Worm (Caenorhabditis elegans): ENCODE data around the gene T01D1.3.

The T01D1.3 gene

DNA sequence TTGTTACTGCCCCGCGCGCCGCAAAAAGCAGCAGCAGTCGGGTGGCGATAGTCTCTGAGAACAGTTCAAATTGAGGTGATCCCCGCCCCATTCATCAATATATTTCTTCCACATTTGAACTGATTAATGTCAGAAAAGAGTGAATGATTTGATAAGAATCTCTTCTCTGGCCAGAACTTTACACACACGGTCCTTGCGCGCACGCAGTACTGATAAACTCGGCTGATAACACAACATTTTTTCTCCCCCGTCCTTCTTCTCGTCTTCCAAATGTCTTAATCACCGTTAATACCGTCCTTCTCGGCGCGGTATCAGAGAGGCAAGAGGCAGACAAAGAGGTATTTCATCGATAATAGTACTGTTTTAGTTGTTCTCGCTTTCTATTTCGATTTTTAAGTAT lies 13.6 kb downstream of the T01D1.3 start, which contains the start of gene etr-1 (continued):
- TF ChIP-seq cey-2 (tag; optimal IDR thresholded peaks at IDR 0.05; ENCODE audit: borderline replicate concordance, insufficient read depth), result peak; percentile 48
- peak in 1 of 2 experiments; percentile 13 for TF ChIP-seq unc-62 (GFP tag; optimal IDR thresholded peaks at IDR 0.05 in 1 of 2)
- no peak for TF ChIP-seq unc-62 (tag; optimal IDR thresholded peaks at IDR 0.05)
- TF ChIP-seq fkh-10 (GFP tag; optimal IDR thresholded peaks at IDR 0.05), result no peak
- no peak for TF ChIP-seq F44E2.7 (GFP tag; IDR thresholded peaks at IDR 0.05)
- TF ChIP-seq nhr-10 (tag; optimal IDR thresholded peaks at IDR 0.05), result no peak
- no peak for TF ChIP-seq aly-2 (tag; optimal IDR thresholded peaks at IDR 0.05)
- TF ChIP-seq lin-29 (GFP tag; IDR thresholded peaks at IDR 0.05), result no peak
- peak; percentile 88 for TF ChIP-seq dve-1 (tag; optimal IDR thresholded peaks at IDR 0.05; ENCODE audit: insufficient read depth)
- no peak for TF ChIP-seq pha-4 (GFP tag; IDR thresholded peaks at IDR 0.05)
- no peak for TF ChIP-seq pha-4 (tag; optimal IDR thresholded peaks at IDR 0.05)
- no peak for TF ChIP-seq tag-97 (GFP tag; IDR thresholded peaks at IDR 0.05)
- peak; percentile 70 for TF ChIP-seq lin-1 (GFP tag; IDR thresholded peaks at IDR 0.05)
- TF ChIP-seq dmd-8 (GFP tag; IDR thresholded peaks at IDR 0.05), result no peak
- TF ChIP-seq mdt-29 (GFP tag; IDR thresholded peaks at IDR 0.05), result no peak
- TF ChIP-seq nhr-111 (GFP tag; optimal IDR thresholded peaks at IDR 0.05), result no peak
- TF ChIP-seq lin-15B (tag; optimal IDR thresholded peaks at IDR 0.05), result no peak
- TF ChIP-seq F49E8.2 (tag; optimal IDR thresholded peaks at IDR 0.05; ENCODE audit: borderline replicate concordance), result no peak
- peak; percentile 64 for TF ChIP-seq nhr-41 (GFP tag; IDR thresholded peaks at IDR 0.05)

DNA sequence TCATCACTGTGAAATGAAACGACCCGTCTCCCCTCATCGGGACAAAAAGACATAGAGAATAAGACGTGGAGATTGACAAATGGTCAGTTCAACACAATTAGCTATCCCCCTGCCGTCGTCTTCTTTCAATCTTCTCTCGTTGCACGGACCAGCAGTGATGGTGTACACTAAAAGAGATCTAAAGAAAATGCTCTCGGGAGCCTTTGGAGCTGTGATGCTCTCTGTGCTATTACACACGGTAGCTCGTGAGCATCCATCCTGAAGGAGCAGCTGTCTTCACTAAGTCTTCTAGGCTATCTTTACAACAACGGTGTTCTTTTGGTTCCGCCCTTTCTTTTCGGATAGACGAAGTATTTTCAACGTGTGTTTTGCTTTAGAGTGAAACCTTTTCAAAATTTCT lies 14.5 kb downstream of the T01D1.3 start:
- TF ChIP-seq zfp-2 (tag; optimal IDR thresholded peaks at IDR 0.05), result no peak
- no peak for TF ChIP-seq spr-1 (tag; optimal IDR thresholded peaks at IDR 0.05)
- no peak for TF ChIP-seq lin-39 (tag; optimal IDR thresholded peaks at IDR 0.05)
- no peak for TF ChIP-seq saeg-2 (GFP tag; IDR thresholded peaks at IDR 0.05)
- TF ChIP-seq daf-19 (GFP tag; conservative IDR thresholded peaks at IDR 0.05), result no peak
- no peak for TF ChIP-seq daf-16 (GFP tag; optimal IDR thresholded peaks at IDR 0.05)
- TF ChIP-seq daf-16 (tag; optimal IDR thresholded peaks at IDR 0.05), result no peak
- TF ChIP-seq mxl-3 (GFP tag; optimal IDR thresholded peaks at IDR 0.05), result peak; percentile 8
- TF ChIP-seq nhr-6 (tag; optimal IDR thresholded peaks at IDR 0.05), result no peak
- TF ChIP-seq nhr-48 (tag; optimal IDR thresholded peaks at IDR 0.05), result no peak
- no peak for TF ChIP-seq dpl-1 (GFP tag; optimal IDR thresholded peaks at IDR 0.05)
- TF ChIP-seq hlh-11 (tag; optimal IDR thresholded peaks at IDR 0.05), result peak; percentile 45
- TF ChIP-seq ama-1 (optimal IDR thresholded peaks at IDR 0.05), result no peak
- TF ChIP-seq T20F7.1 (GFP tag; optimal IDR thresholded peaks at IDR 0.05), result no peak
- no peak for TF ChIP-seq unc-130 (GFP tag; optimal IDR thresholded peaks at IDR 0.05)

DNA sequence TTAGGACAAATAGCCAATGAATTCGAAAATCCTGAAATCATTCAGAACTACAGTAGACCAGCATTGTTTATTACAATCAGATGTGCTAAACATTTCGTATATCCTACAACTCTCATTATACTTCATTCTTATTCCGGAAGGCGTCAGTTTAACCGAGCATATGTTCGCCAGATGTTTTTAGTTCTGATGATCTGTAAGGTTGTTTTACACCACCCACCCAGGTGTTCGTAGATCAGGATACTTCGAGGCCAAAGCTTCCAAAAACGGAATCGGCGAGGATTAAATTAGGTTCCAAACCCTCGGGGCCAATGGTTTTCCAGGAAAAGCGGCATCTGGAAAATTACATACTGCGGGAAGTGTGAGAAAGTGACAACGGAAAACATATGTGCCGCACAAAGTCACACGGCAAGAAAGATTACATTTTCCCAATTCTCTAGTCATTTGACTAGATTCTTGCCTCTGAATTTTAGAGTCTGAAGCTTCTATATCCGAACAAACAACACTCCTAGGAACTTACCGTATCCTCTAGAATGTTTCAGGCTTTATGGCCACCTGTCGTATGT lies 15.1 kb downstream of the T01D1.3 start:
- TF ChIP-seq egl-43 (GFP tag; IDR thresholded peaks at IDR 0.05) (0 out of 2 replicates have a peak, but pooled peaks have one; percentile 29), hlh-30 (tag; optimal IDR thresholded peaks at IDR 0.05; ENCODE audit: insufficient read depth) (peak; percentile 28), F44E2.7 (GFP tag; IDR thresholded peaks at IDR 0.05) (no peak), aha-1 (tag) (peak; percentile 95), Y75B8A.6 (GFP tag; IDR thresholded peaks at IDR 0.05) (no peak), nhr-11 (tag; optimal IDR thresholded peaks at IDR 0.05) (peak; percentile 76)

Data from whole organism, L4 larva.